Fruit fly (Drosophila melanogaster): ENCODE data around the gene spri.
A peak's percentile ranks its signal among the peaks of the same experiment; 100 is the strongest.

The spri gene

DNA sequence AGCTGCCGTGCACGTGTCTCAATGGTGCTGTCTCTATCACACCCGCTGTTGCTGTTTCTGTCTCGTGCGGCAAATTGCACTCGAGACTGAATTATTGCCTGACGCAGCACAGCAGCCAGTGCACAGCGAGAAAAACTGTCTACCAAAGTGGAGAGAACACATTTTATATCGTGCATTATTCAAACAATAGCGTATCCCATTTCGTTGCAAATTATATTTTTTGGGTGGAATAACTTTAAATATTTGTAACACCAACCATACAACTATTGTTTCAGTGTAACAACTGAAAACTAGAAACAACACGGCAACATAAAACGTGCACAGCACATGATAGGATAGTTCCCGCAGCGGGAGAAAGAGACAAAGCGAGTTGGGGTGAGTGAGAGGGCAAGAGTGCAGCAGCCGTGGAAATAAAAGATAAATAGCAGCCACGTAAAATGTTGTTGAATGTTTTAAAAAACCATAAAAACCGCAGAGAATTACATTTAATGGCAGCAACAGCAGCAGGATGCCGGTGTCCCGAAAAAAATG, 69.8 kb downstream of the spri start (continued):
- TF ChIP-seq vnd (GFP tag; IDR thresholded peaks at IDR 0.05; ENCODE audit: partially characterized antibody): no peak
- peak; percentile 13 for TF ChIP-seq CG3407 (GFP tag; optimal IDR thresholded peaks at IDR 0.05)
- no peak for TF ChIP-seq CG32772 (GFP tag; IDR thresholded peaks at IDR 0.05)
- TF ChIP-seq fru (optimal IDR thresholded peaks at IDR 0.05): no peak
- peak; percentile 69 for TF ChIP-seq ac (GFP tag; optimal IDR thresholded peaks at IDR 0.05)
- no peak for TF ChIP-seq CG2889 (GFP tag; IDR thresholded peaks at IDR 0.05)
- TF ChIP-seq CG4424 (GFP tag; optimal IDR thresholded peaks at IDR 0.05): peak; percentile 62
- TF ChIP-seq Gsc (GFP tag; IDR thresholded peaks at IDR 0.05): no peak
- no peak for TF ChIP-seq Fer2 (tag; optimal IDR thresholded peaks at IDR 0.05)
- TF ChIP-seq CG32532 (GFP tag; IDR thresholded peaks at IDR 0.05): no peak
- no peak for TF ChIP-seq CG13287 (GFP tag; IDR thresholded peaks at IDR 0.05; ENCODE audit: partially characterized antibody)
- TF ChIP-seq CG3065 (GFP tag; optimal IDR thresholded peaks at IDR 0.05): no peak
- peak; percentile 18 for TF ChIP-seq CG2875 (GFP tag; optimal IDR thresholded peaks at IDR 0.05)
- peak; percentile 5 for TF ChIP-seq Max (GFP tag; optimal IDR thresholded peaks at IDR 0.05)
- TF ChIP-seq Mes4 (GFP tag; optimal IDR thresholded peaks at IDR 0.05): peak; percentile 14
- peak; percentile 26 for TF ChIP-seq Oli (tag; optimal IDR thresholded peaks at IDR 0.05)
- TF ChIP-seq tna (GFP tag; IDR thresholded peaks at IDR 0.05; ENCODE audit: partially characterized antibody): no peak
- no peak for TF ChIP-seq eyg (GFP tag; optimal IDR thresholded peaks at IDR 0.05)
- no peak for TF ChIP-seq CG4707 (GFP tag; optimal IDR thresholded peaks at IDR 0.05)
- no peak for TF ChIP-seq hth (optimal IDR thresholded peaks at IDR 0.05)
- TF ChIP-seq unc-4 (GFP tag; IDR thresholded peaks at IDR 0.05; ENCODE audit: partially characterized antibody): no peak
- peak; percentile 32 for TF ChIP-seq CG12104 (GFP tag; optimal IDR thresholded peaks at IDR 0.05)
- no peak for TF ChIP-seq CG7745 (tag; optimal IDR thresholded peaks at IDR 0.05)
- TF ChIP-seq CG14860 (GFP tag; IDR thresholded peaks at IDR 0.05; ENCODE audit: partially characterized antibody): no peak
- no peak for TF ChIP-seq Dip2 (GFP tag; IDR thresholded peaks at IDR 0.05)
- no peak for TF ChIP-seq lbe (GFP tag; optimal IDR thresholded peaks at IDR 0.05)
- TF ChIP-seq CG8359 (GFP tag; optimal IDR thresholded peaks at IDR 0.05; ENCODE audit: borderline replicate concordance): peak; percentile 26
- peak; percentile 63 for TF ChIP-seq Side (GFP tag; optimal IDR thresholded peaks at IDR 0.05)
- TF ChIP-seq zfh2 (GFP tag; optimal IDR thresholded peaks at IDR 0.05): no peak
- TF ChIP-seq CG9609 (GFP tag; optimal IDR thresholded peaks at IDR 0.05): peak; percentile 29
- TF ChIP-seq shn (GFP tag; optimal IDR thresholded peaks at IDR 0.05): no peak
- TF ChIP-seq inv (GFP tag; IDR thresholded peaks at IDR 0.05; ENCODE audit: partially characterized antibody): no peak
- 0 out of 3 replicates have a peak, but pooled peaks have one; percentile 25 for TF ChIP-seq CG34422 (GFP tag; IDR thresholded peaks at IDR 0.05)
- no peak for TF ChIP-seq Dref (GFP tag; IDR thresholded peaks at IDR 0.05)
- peak; percentile 55 to 62 for TF ChIP-seq Pdp1 (GFP tag; optimal IDR thresholded peaks at IDR 0.05)
- TF ChIP-seq CG31365 (tag; optimal IDR thresholded peaks at IDR 0.05): no peak
- TF ChIP-seq so (GFP tag; IDR thresholded peaks at IDR 0.05): no peak
- no peak for TF ChIP-seq NC2α (GFP tag; optimal IDR thresholded peaks at IDR 0.05)
- TF ChIP-seq abd-A (tag; optimal IDR thresholded peaks at IDR 0.05): no peak
- TF ChIP-seq CG30020 (tag; optimal IDR thresholded peaks at IDR 0.05): peak; percentile 5
- TF ChIP-seq jing (GFP tag; optimal IDR thresholded peaks at IDR 0.05): peak; percentile 17
- TF ChIP-seq Hand (GFP tag; optimal IDR thresholded peaks at IDR 0.05): no peak
- TF ChIP-seq dati (GFP tag; IDR thresholded peaks at IDR 0.05): no peak
- 0 out of 3 replicates have a peak, but pooled peaks have one; percentile 31 for TF ChIP-seq CG11695 (GFP tag; IDR thresholded peaks at IDR 0.05)
- peak; percentile 29 for TF ChIP-seq CG33557 (GFP tag; optimal IDR thresholded peaks at IDR 0.05)
- peak; percentile 77 for TF ChIP-seq Elba2 (GFP tag; optimal IDR thresholded peaks at IDR 0.05)
- TF ChIP-seq Sox100B (GFP tag; optimal IDR thresholded peaks at IDR 0.05): peak; percentile 21
- TF ChIP-seq seq (GFP tag; IDR thresholded peaks at IDR 0.05): no peak
- TF ChIP-seq gro (GFP tag; optimal IDR thresholded peaks at IDR 0.05): no peak
- peak; percentile 84 for TF ChIP-seq CG18262 (tag; optimal IDR thresholded peaks at IDR 0.05)
- 0 out of 2 replicates have a peak, but pooled peaks have one; percentile 18 for TF ChIP-seq gsb (GFP tag; IDR thresholded peaks at IDR 0.05)

Measured in whole organism, embryonic.